Worm (Caenorhabditis elegans): Measurements from ENCODE around the gene folt-1.

The folt-1 gene

ce11 chrV:11113041-11113574 lies 28.2 kb upstream of the folt-1 start, which contains the start of gene erfa-3 (continued):
- TF ChIP-seq nhr-179 (tag; optimal IDR thresholded peaks at IDR 0.05) (no peak), egrh-3 (GFP tag; IDR thresholded peaks at IDR 0.05) (no peak), attf-5 (GFP tag; optimal IDR thresholded peaks at IDR 0.05) (peak; percentile 85), let-607 (tag; optimal IDR thresholded peaks at IDR 0.05) (peak in 1 of 2 experiments; percentile 2), madf-8 (GFP tag; conservative IDR thresholded peaks at IDR 0.05) (no peak), nfya-1 (tag; optimal IDR thresholded peaks at IDR 0.05; ENCODE audit: borderline replicate concordance, insufficient read depth) (no peak), F33H1.4 (GFP tag; IDR thresholded peaks at IDR 0.05) (no peak), nhr-80 (tag; optimal IDR thresholded peaks at IDR 0.05) (peak; percentile 63), cebp-1 (GFP tag; IDR thresholded peaks at IDR 0.05) (peak; percentile 93), cebp-1 (tag; optimal IDR thresholded peaks at IDR 0.05) (peak; percentile 97), efl-1 (GFP tag; optimal IDR thresholded peaks at IDR 0.05) (peak; percentile 41), snpc-3.4 (tag; optimal IDR thresholded peaks at IDR 0.05) (peak; percentile 85), ceh-58 (GFP tag; IDR thresholded peaks at IDR 0.05) (no peak), F23B12.7 (tag; optimal IDR thresholded peaks at IDR 0.05; ENCODE audit: insufficient read depth) (peak; percentile 59), ztf-26 (tag; optimal IDR thresholded peaks at IDR 0.05) (no peak), B0019.2 (GFP tag; conservative IDR thresholded peaks at IDR 0.05) (0 out of 2 replicates have a peak, but pooled peaks have one; percentile 21), aptf-2 (GFP tag; conservative IDR thresholded peaks at IDR 0.05) (no peak), dpl-1 (GFP tag; optimal IDR thresholded peaks at IDR 0.05) (peak; percentile 27), F10E7.11 (tag; optimal IDR thresholded peaks at IDR 0.05) (no peak), F57A8.1 (GFP tag; optimal IDR thresholded peaks at IDR 0.05) (no peak), ceh-100 (GFP tag; IDR thresholded peaks at IDR 0.05) (peak; percentile 73), unc-130 (GFP tag; optimal IDR thresholded peaks at IDR 0.05) (no peak), ZK185.1 (tag; optimal IDR thresholded peaks at IDR 0.05; ENCODE audit: poor library complexity, severe bottlenecking) (peak; percentile 54), F22D6.2 (tag; optimal IDR thresholded peaks at IDR 0.05) (no peak), bed-1 (GFP tag; IDR thresholded peaks at IDR 0.05) (no peak), let-526 (GFP tag; IDR thresholded peaks at IDR 0.05) (0 out of 2 replicates have a peak, but pooled peaks have one; percentile 52), madf-3 (GFP tag; IDR thresholded peaks at IDR 0.05) (no peak), K11D2.4 (GFP tag; IDR thresholded peaks at IDR 0.05) (0 out of 2 replicates have a peak, but pooled peaks have one; percentile 41), tbx-9 (tag; optimal IDR thresholded peaks at IDR 0.05; ENCODE audit: borderline replicate concordance) (no peak), bed-2 (GFP tag; IDR thresholded peaks at IDR 0.05) (no peak), ztf-25 (GFP tag; IDR thresholded peaks at IDR 0.05) (no peak), somi-1 (GFP tag; optimal IDR thresholded peaks at IDR 0.05) (no peak), mxl-1 (tag; optimal IDR thresholded peaks at IDR 0.05) (no peak), Y67H2A.10 (GFP tag; conservative IDR thresholded peaks at IDR 0.05) (peak; percentile 49; the same call in 1 of the 2 replicates), him-1 (tag; optimal IDR thresholded peaks at IDR 0.05) (peak; percentile 17), rcor-1 (GFP tag; IDR thresholded peaks at IDR 0.05) (peak; percentile 74), gei-17 (GFP tag; optimal IDR thresholded peaks at IDR 0.05) (no peak), nfyb-1 (GFP tag; IDR thresholded peaks at IDR 0.05) (no peak), repo-1 (tag; optimal IDR thresholded peaks at IDR 0.05) (peak; percentile 44), attf-3 (GFP tag; conservative IDR thresholded peaks at IDR 0.05) (no peak), egl-18 (GFP tag; IDR thresholded peaks at IDR 0.05) (0 out of 2 replicates have a peak, but pooled peaks have one; percentile 63), zfh-2 (GFP tag; conservative IDR thresholded peaks at IDR 0.05) (no peak), Y56A3A.18 (GFP tag; IDR thresholded peaks at IDR 0.05) (no peak), F55B11.4 (tag; optimal IDR thresholded peaks at IDR 0.05; ENCODE audit: borderline replicate concordance, insufficient read depth) (no peak), hrde-1 (tag; optimal IDR thresholded peaks at IDR 0.05; ENCODE audit: borderline replicate concordance) (no peak), F57C9.4 (tag; optimal IDR thresholded peaks at IDR 0.05) (no peak), die-1 (tag; optimal IDR thresholded peaks at IDR 0.05) (peak; percentile 53)
